Fruit fly (Drosophila melanogaster) Kc167 (cell line): Measurements from ENCODE around the gene mahe.

Experiments used
- Myc ChIP-seq: fragments of >200 bp; optimal IDR thresholded peaks from 2 replicates; lab custom pipeline; 2017; ENCODE audit warnings: missing external identifiers
- Sin3A ChIP-seq: fragments of >200 bp; optimal IDR thresholded peaks from 2 replicates; lab custom pipeline; 2018; ENCODE audit warnings: missing external identifiers
- h ChIP-seq: fragments of >200 bp; optimal IDR thresholded peaks from 3 replicates; lab custom pipeline; 2018; ENCODE audit warnings: missing external identifiers
- insv ChIP-seq: fragments of >200 bp; optimal IDR thresholded peaks from 3 replicates; lab custom pipeline; 2018; ENCODE audit warnings: missing external identifiers
- psq ChIP-seq: fragments of >200 bp; optimal IDR thresholded peaks from 2 replicates; lab custom pipeline; 2017; ENCODE audit warnings: missing external identifiers
- ttk ChIP-seq: sonication (Bioruptor generic); optimal IDR thresholded peaks from 2 replicates; lab custom pipeline; 2017; ENCODE audit warnings: missing external identifiers

The mahe gene

dm6 chrX:7909482-7909881, 21.7 kb downstream of the mahe start:
- TF ChIP-seq psq (no peak), Sin3A (lab: Kevin White, UChicago) (no peak), ttk (lab: Kevin White, UChicago) (no peak), insv (no peak), Myc (no peak), h (lab: Kevin White, UChicago) (no peak)

DNA sequence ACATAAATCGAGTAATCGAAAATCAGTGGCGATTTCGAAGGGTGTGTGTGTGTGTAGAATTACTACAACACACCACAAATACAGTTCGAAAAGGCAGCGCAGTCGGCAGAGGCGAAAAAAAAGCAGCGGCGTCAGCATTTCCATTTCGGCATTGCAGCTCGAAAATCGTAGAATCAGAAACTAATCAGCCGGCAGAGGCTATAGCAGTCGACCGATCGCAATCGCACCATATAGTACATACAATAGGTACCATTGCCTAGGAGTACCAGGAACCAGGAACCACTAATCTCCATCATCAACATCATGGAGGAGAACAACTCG, 22.2 kb downstream of the mahe start:
- no peak for TF ChIP-seq Myc
- TF ChIP-seq Sin3A (lab: Kevin White, UChicago) = no peak

DNA sequence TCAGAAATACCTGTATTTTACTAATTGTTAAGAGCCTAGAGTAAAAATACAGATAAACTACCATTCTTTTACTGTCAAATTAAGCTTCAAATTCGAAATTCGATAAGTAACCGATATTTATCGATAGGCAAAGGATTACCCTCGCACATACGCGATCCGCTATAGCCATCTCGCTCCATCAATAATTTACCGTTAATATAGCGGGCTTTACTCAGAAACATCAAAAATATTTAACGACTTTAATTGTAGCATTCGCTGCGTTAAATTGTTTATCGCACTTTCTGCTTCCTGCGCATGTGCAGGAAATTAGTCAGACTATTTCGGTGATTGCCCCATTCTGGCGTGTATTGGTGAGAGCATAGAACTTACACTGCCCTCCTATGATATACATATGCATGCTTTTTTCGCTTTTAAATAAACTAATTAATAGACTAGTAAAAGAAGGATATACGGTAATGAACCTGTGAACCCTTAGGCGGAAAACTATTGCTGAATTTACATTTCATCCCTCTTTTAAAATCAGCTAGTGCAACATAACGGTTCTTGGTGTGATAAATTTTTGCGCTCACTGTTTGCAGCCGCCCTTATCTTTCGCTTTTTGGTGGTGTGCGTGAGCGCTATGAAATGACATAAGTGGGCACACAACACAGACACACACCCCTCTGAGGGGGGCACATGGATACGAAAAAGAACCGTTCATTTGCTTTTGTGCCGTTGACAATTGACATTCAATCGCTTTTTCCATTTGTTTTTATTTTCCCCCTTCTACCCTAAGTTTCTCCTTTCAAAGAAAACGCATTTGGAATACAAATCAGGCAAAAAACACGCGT, 22.7 kb downstream of the mahe start, which contains the start of the genes dpr14 and spidey:
dpr14 (minus strand) TSS at position 48 of the 830 bp plus-strand sequence.
spidey (plus strand) TSS at position 693 of the 830 bp plus-strand sequence.
- no peak for TF ChIP-seq psq

DNA sequence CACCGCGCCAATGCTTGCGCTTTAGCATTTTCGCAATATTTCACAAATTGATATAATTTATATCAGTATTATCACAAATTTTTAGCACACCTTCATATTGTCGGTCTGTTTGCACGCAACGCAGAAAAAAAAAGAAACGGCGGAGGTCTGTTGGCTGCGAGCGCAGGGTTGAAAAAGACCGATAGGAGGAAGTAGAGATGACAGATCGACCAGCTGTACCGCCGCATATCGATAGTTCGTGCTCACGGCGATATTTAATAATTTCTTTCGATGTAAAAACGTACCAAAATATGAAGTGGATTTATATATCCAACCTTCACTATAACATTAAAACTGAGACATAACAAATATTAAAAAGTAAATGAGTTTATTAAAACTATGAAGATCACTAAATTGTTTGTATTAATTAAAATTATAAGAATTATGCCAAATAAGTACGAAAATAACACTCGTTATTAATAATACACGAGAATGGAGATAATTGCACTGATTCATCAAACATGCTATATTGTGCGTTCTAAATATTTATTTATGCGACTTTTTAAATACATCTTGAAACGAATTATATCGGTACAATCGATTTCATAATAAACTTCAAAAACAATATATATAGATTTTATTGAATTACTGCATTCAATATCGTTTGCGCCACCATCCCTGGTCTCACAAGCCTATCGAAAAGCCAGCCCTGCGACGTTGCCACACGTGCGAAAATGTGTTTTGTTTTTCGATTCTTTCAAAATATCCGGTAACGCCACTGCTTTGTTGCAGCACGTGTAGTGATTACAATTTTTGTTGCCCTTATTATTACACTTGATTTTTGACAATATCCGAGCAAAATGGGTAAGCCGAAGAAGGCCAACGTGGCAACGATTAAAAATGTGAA, 29.8 kb downstream of the mahe start, which contains the start of the genes RpS6 and bys:
RpS6 (minus strand) TSS at position 179 of the 886 bp plus-strand sequence.
bys (plus strand) TSS at position 728 of the 886 bp plus-strand sequence.
- TF ChIP-seq ttk (lab: Kevin White, UChicago) = no peak
- TF ChIP-seq Sin3A (lab: Kevin White, UChicago) = no peak

- TF ChIP-seq Myc (no peak), h (lab: Kevin White, UChicago) (no peak), psq (no peak), insv (no peak), ttk (lab: Kevin White, UChicago) (no peak), Sin3A (lab: Kevin White, UChicago) (no peak)
Observed at dm6 chrX:7900659-7901058, 30.5 kb downstream of the mahe start.

- TF ChIP-seq ttk (lab: Kevin White, UChicago) (no peak), h (lab: Kevin White, UChicago) (no peak)
Observed at dm6 chrX:7893411-7894122, 37.6 kb downstream of the mahe start, which contains the start of the genes CG45089, ND-MNLL and p115. CG45089 (minus strand) TSS chrX:7893798. ND-MNLL (minus strand) TSS chrX:7893798. p115 (plus strand) TSS chrX:7894031.

- TF ChIP-seq Myc = no peak
- TF ChIP-seq Sin3A (lab: Kevin White, UChicago) = no peak
- no peak for TF ChIP-seq ttk (lab: Kevin White, UChicago)
- TF ChIP-seq insv = no peak
- TF ChIP-seq h (lab: Kevin White, UChicago) = no peak
- TF ChIP-seq psq = no peak
Observed at dm6 chrX:7892539-7892899, 38.7 kb downstream of the mahe start.

dm6 chrX:7891596-7892538, 39.3 kb downstream of the mahe start, which contains the start of gene Nek2:
Nek2 (minus strand) TSS chrX:7891646.
- TF ChIP-seq ttk (lab: Kevin White, UChicago) (no peak), h (lab: Kevin White, UChicago) (no peak), Myc (no peak), psq (no peak), Sin3A (lab: Kevin White, UChicago) (no peak), insv (no peak)

dm6 chrX:7888386-7889024, 42.7 kb downstream of the mahe start, which contains the start of gene Acat1:
Acat1 (minus strand) TSS chrX:7888785.
- TF ChIP-seq psq (no peak), ttk (lab: Kevin White, UChicago) (no peak), insv (no peak), Myc (no peak), h (lab: Kevin White, UChicago) (no peak), Sin3A (lab: Kevin White, UChicago) (no peak)

dm6 chrX:7884360-7884759, 46.8 kb downstream of the mahe start, which contains the start of gene Ir7g:
Ir7g (plus strand) TSS chrX:7884660.
- no peak for TF ChIP-seq ttk (lab: Kevin White, UChicago)
- no peak for TF ChIP-seq psq
- no peak for TF ChIP-seq Myc

DNA sequence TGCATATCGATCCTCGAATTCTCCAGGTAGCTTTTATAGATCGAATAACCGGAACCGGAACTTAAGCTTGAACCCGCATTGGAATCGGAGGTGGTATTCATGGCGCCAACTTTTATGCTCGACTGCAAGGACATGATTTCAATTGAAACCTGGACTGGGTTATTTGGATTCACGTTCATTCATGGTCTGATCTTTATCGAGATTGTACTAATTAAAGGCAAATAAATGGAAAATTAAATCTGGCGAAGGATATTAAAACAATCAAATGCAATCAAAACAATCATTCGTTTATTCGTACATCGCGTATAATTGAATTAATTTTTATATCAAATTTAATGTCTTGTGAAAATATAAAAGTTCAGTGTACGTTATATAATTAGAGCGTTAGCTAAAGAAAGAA, 47.3 kb downstream of the mahe start, which contains the start of gene Ir7f:
Ir7f (minus strand) TSS at position 101 of the 400 bp plus-strand sequence.
- no peak for TF ChIP-seq insv
